Fruit fly (Drosophila melanogaster) Kc167 (cell line): ENCODE measurements around the gene IntS6.

Source experiments
- Myc ChIP-seq: fragments of >200 bp; optimal IDR thresholded peaks from 2 replicates; lab custom pipeline; 2017; ENCODE audit warnings: missing external identifiers
- Sin3A ChIP-seq: fragments of >200 bp; optimal IDR thresholded peaks from 2 replicates; lab custom pipeline; 2018; ENCODE audit warnings: missing external identifiers
- h ChIP-seq: fragments of >200 bp; optimal IDR thresholded peaks from 3 replicates; lab custom pipeline; 2018; ENCODE audit warnings: missing external identifiers
- insv ChIP-seq: fragments of >200 bp; optimal IDR thresholded peaks from 3 replicates; lab custom pipeline; 2018; ENCODE audit warnings: missing external identifiers

dm6 chrX:5744277-5744846 is 2.7 kb downstream of the IntS6 start:
- TF ChIP-seq insv (lab: Kevin White, UChicago) (no peak), h (lab: Kevin White, UChicago) (no peak), Myc (no peak), Sin3A (no peak)
